Fruit fly (Drosophila melanogaster): Measurements from ENCODE around the gene CG9692.
A peak's percentile ranks its signal among the peaks of the same experiment; 100 is the strongest.

Gene CG9692

DNA sequence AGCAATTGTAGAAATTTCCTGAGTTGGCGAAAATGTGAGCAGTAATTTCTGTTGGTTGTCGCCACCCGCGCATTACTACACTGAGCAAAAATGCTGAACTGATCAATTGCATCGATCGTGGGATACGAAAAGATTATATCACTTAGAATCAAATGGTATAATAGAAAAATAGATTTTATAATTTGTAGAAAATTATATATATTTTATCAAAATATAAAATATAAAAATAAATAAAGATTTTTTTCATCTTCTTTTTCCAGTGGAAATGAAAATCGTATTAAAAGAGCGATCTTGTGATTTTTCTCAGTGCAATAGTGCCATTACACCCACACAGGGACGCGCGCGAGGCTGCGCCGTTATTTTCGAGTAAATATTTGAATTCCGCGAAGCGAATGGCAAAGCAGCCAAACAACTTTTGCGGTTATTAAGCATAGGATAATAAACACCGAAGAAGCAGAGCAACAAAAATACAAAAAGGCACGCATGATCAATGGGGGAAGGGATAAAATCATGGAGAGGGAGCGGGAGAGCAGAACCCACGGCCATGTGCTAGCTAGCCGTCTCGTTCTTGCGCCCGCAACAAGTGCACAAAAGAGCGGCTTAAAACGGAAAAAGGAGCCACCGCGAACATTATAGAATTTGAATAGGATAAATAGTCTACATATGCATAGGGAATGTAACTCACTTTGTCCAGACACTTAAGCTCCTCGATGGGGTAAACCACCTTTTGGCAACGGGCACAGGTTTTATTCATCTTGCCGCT lies 5.7 kb downstream of the CG9692 start (continued):
- TF ChIP-seq Atf6 (GFP tag; IDR thresholded peaks at IDR 0.05) (no peak), Bdp1 (GFP tag; optimal IDR thresholded peaks at IDR 0.05) (no peak), pfk (GFP tag; optimal IDR thresholded peaks at IDR 0.05) (no peak), crp (GFP tag; optimal IDR thresholded peaks at IDR 0.05) (no peak), repo (GFP tag; optimal IDR thresholded peaks at IDR 0.05) (no peak), CG2129 (GFP tag; IDR thresholded peaks at IDR 0.05; ENCODE audit: partially characterized antibody) (no peak), croc (GFP tag; conservative IDR thresholded peaks at IDR 0.05) (no peak), CG8765 (GFP tag; IDR thresholded peaks at IDR 0.05) (peak; percentile 46), bcd (GFP tag; optimal IDR thresholded peaks at IDR 0.05) (peak; percentile 53), CG7745 (tag; optimal IDR thresholded peaks at IDR 0.05) (no peak), Bgb (GFP tag; IDR thresholded peaks at IDR 0.05; ENCODE audit: partially characterized antibody) (no peak), hkb (optimal IDR thresholded peaks at IDR 0.05) (no peak), hkb (GFP tag; IDR thresholded peaks at IDR 0.05) (no peak), MBD-R2 (GFP tag; IDR thresholded peaks at IDR 0.05) (no peak), CG2202 (tag; optimal IDR thresholded peaks at IDR 0.05) (no peak), Fer1 (GFP tag; optimal IDR thresholded peaks at IDR 0.05) (peak; percentile 60), CG17328 (GFP tag; IDR thresholded peaks at IDR 0.05) (0 out of 2 replicates have a peak, but pooled peaks have one; percentile 19), CG15011 (GFP tag; optimal IDR thresholded peaks at IDR 0.05) (no peak), Ada2b (GFP tag; IDR thresholded peaks at IDR 0.05) (peak; percentile 43), CG13296 (GFP tag; optimal IDR thresholded peaks at IDR 0.05) (peak; percentile 6), pho (GFP tag; optimal IDR thresholded peaks at IDR 0.05) (no peak), grn (GFP tag; optimal IDR thresholded peaks at IDR 0.05) (no peak), Max (GFP tag; optimal IDR thresholded peaks at IDR 0.05) (no peak), gem (tag; optimal IDR thresholded peaks at IDR 0.05) (peak; percentile 75), ATbp (GFP tag; optimal IDR thresholded peaks at IDR 0.05) (peak; percentile 15), tgo (GFP tag; IDR thresholded peaks at IDR 0.05) (peak; percentile 60; the same call in 2 of the 3 replicates), CG12744 (GFP tag; optimal IDR thresholded peaks at IDR 0.05) (no peak), CG7839 (tag; optimal IDR thresholded peaks at IDR 0.05) (peak; percentile 66), CG17912 (GFP tag; optimal IDR thresholded peaks at IDR 0.05) (no peak), gro (GFP tag; optimal IDR thresholded peaks at IDR 0.05) (no peak), jumu (GFP tag; optimal IDR thresholded peaks at IDR 0.05) (no peak), CG14667 (GFP tag; IDR thresholded peaks at IDR 0.05) (no peak), dimm (GFP tag; IDR thresholded peaks at IDR 0.05) (no peak), CG8478 (optimal IDR thresholded peaks at IDR 0.05) (no peak), HLHmδ (GFP tag; optimal IDR thresholded peaks at IDR 0.05) (no peak), hbn (GFP tag; IDR thresholded peaks at IDR 0.05; ENCODE audit: partially characterized antibody) (no peak), CG30431 (GFP tag; optimal IDR thresholded peaks at IDR 0.05) (peak; percentile 1), CG12155 (GFP tag; optimal IDR thresholded peaks at IDR 0.05) (no peak), Hand (GFP tag; optimal IDR thresholded peaks at IDR 0.05) (no peak), CG32767 (GFP tag; IDR thresholded peaks at IDR 0.05) (no peak), Hr51 (GFP tag; optimal IDR thresholded peaks at IDR 0.05) (peak in 1 of 2 experiments; percentile 19), Camta (GFP tag; optimal IDR thresholded peaks at IDR 0.05) (no peak), lov (optimal IDR thresholded peaks at IDR 0.05) (no peak), lov (GFP tag; IDR thresholded peaks at IDR 0.05) (no peak), Ets97D (GFP tag; optimal IDR thresholded peaks at IDR 0.05) (no peak), Hr78 (GFP tag; optimal IDR thresholded peaks at IDR 0.05) (no peak), z (GFP tag; IDR thresholded peaks at IDR 0.05) (no peak), Fer3 (tag; optimal IDR thresholded peaks at IDR 0.05) (no peak), Opbp (GFP tag; IDR thresholded peaks at IDR 0.05; ENCODE audit: partially characterized antibody) (no peak), CG18011 (GFP tag; optimal IDR thresholded peaks at IDR 0.05) (no peak)

Data from whole organism, embryonic.